Worm (Caenorhabditis elegans) whole organism, L2 larva: ENCODE measurements around the gene F40H3.2.

Experiments used
- lin-13 ChIP-seq: fragments of 150-350 bp; optimal IDR thresholded peaks from 2 replicates; lab custom pipeline; 2014; ENCODE audit warnings: missing biosample characterization, missing genetic modification reagents, missing genetic modification characterization
- mab-5 ChIP-seq: fragments of 150-350 bp; optimal IDR thresholded peaks from 2 replicates; lab custom pipeline; 2014; ENCODE audit warnings: missing biosample characterization, missing genetic modification characterization
- ztf-11 ChIP-seq: sonication (generic microtip); optimal IDR thresholded peaks from 2 replicates; lab custom pipeline; 2017; ENCODE audit warnings: missing biosample characterization, missing genetic modification characterization

- TF ChIP-seq lin-13, result no peak
- no peak for TF ChIP-seq mab-5 (tag; lab: Kevin White, UChicago)
- no peak for TF ChIP-seq ztf-11 (tag; lab: Kevin White, UChicago)
Measured at ce11 chrII:6221470-6221869, 48.0 kb downstream of the F40H3.2 start.
